Fruit fly (Drosophila melanogaster) whole organism, embryonic: Measurements from ENCODE around the gene Prp16.

Experiments
- Ada2b ChIP-seq: fragments of 200-800 bp; sonication (Bioruptor generic); IDR thresholded peaks from 2 replicates; pipeline ENCODE4 v1.3.6; 2022; ENCODE audit warnings: missing biosample characterization, missing genetic modification characterization
- Bdp1 ChIP-seq: fragments of 200-800 bp; sonication (Bioruptor generic); optimal IDR thresholded peaks from 3 replicates; lab custom pipeline; 2016; ENCODE audit warnings: missing biosample characterization, missing genetic modification characterization
- CG10565 ChIP-seq: fragments of 200-800 bp; sonication (Bioruptor generic); optimal IDR thresholded peaks from 3 replicates; lab custom pipeline; 2016; ENCODE audit warnings: missing biosample characterization, mild to moderate bottlenecking, missing genetic modification characterization
- CG11696 ChIP-seq: fragments of 200-800 bp; sonication (Bioruptor generic); IDR thresholded peaks from 2 replicates; pipeline ENCODE4 v1.3.6; 2022; ENCODE audit warnings: missing biosample characterization, missing genetic modification characterization
- CG12236 ChIP-seq: fragments of 200-800 bp; sonication (Bioruptor generic); optimal IDR thresholded peaks from 2 replicates; lab custom pipeline; 2016; ENCODE audit warnings: missing biosample characterization, missing genetic modification characterization
- CG12299 ChIP-seq: fragments of 200-800 bp; sonication (Bioruptor generic); optimal IDR thresholded peaks from 2 replicates; lab custom pipeline; 2018; ENCODE audit warnings: missing biosample characterization, mild to moderate bottlenecking, missing genetic modification characterization
- CG12659 ChIP-seq: fragments of 200-800 bp; sonication (Bioruptor generic); optimal IDR thresholded peaks from 3 replicates; lab custom pipeline; 2017; ENCODE audit warnings: mild to moderate bottlenecking, missing biosample characterization, missing genetic modification reagents, missing genetic modification characterization
- CG12942 ChIP-seq: fragments of 200-800 bp; sonication (Bioruptor generic); optimal IDR thresholded peaks from 3 replicates; lab custom pipeline; 2016; ENCODE audit warnings: missing biosample characterization, missing genetic modification characterization
- CG13424 ChIP-seq: fragments of 200-800 bp; sonication (Bioruptor generic); optimal IDR thresholded peaks from 2 replicates; lab custom pipeline; 2019; ENCODE audit warnings: missing biosample characterization, mild to moderate bottlenecking, missing genetic modification characterization, moderate library complexity
- CG13775 ChIP-seq: fragments of 200-800 bp; sonication (Bioruptor generic); optimal IDR thresholded peaks from 3 replicates; lab custom pipeline; 2017; ENCODE audit warnings: missing biosample characterization, mild to moderate bottlenecking, missing genetic modification characterization
- CG14441 ChIP-seq: fragments of 200-800 bp; sonication (Bioruptor generic); IDR thresholded peaks from 2 replicates; pipeline ENCODE4 v1.3.6; 2022; ENCODE audit warnings: missing biosample characterization, missing genetic modification characterization
- CG14860 ChIP-seq: fragments of 200-800 bp; sonication (Bioruptor generic); IDR thresholded peaks from 3 replicates; pipeline ENCODE4 v1.3.6; 2022; ENCODE audit warnings: missing biosample characterization, missing genetic modification characterization; ENCODE audit not compliant: partially characterized antibody
- CG1529 ChIP-seq: fragments of 200-800 bp; sonication (Bioruptor generic); optimal IDR thresholded peaks from 3 replicates; lab custom pipeline; 2018; ENCODE audit warnings: missing biosample characterization, missing genetic modification characterization
- CG15696 ChIP-seq: fragments of 200-800 bp; sonication (Bioruptor generic); optimal IDR thresholded peaks from 2 replicates; lab custom pipeline; 2019; ENCODE audit warnings: missing biosample characterization, mild to moderate bottlenecking, missing genetic modification characterization, moderate library complexity
- CG17186 ChIP-seq: fragments of 200-800 bp; sonication (Bioruptor generic); optimal IDR thresholded peaks from 3 replicates; lab custom pipeline; 2017; ENCODE audit warnings: missing biosample characterization, missing genetic modification reagents, missing genetic modification characterization
- CG18764 ChIP-seq: fragments of 200-800 bp; sonication (Bioruptor generic); optimal IDR thresholded peaks from 3 replicates; lab custom pipeline; 2016; ENCODE audit warnings: missing biosample characterization, missing genetic modification characterization
- CG2889 ChIP-seq: fragments of 200-800 bp; sonication (Bioruptor generic); IDR thresholded peaks from 3 replicates; pipeline ENCODE4 v1.3.6; 2022; ENCODE audit warnings: missing biosample characterization, missing genetic modification characterization
- CG33213 ChIP-seq: fragments of 200-800 bp; sonication (Bioruptor generic); optimal IDR thresholded peaks from 3 replicates; lab custom pipeline; 2016; ENCODE audit warnings: missing biosample characterization, missing genetic modification characterization
- CG34376 ChIP-seq: fragments of 200-800 bp; sonication (Bioruptor generic); optimal IDR thresholded peaks from 2 replicates; lab custom pipeline; 2018; ENCODE audit warnings: missing biosample characterization, mild to moderate bottlenecking, missing genetic modification characterization
- CG7839 ChIP-seq: fragments of 200-800 bp; sonication (Bioruptor generic); optimal IDR thresholded peaks from 3 replicates; lab custom pipeline; 2018; ENCODE audit warnings: missing biosample characterization, mild to moderate bottlenecking, missing genetic modification characterization, moderate library complexity
- CG7928 ChIP-seq: fragments of 200-800 bp; sonication (Bioruptor generic); optimal IDR thresholded peaks from 2 replicates; lab custom pipeline; 2017; ENCODE audit warnings: missing biosample characterization, mild to moderate bottlenecking, missing genetic modification characterization
- CG7963 ChIP-seq: fragments of 200-800 bp; sonication (Bioruptor generic); IDR thresholded peaks from 3 replicates; pipeline ENCODE4 v1.3.6; 2022; ENCODE audit warnings: missing biosample characterization, missing genetic modification characterization; ENCODE audit not compliant: partially characterized antibody
- D19A ChIP-seq: fragments of 200-800 bp; optimal IDR thresholded peaks from 3 replicates; lab custom pipeline; 2019; ENCODE audit warnings: missing biosample characterization, mild to moderate bottlenecking, missing genetic modification characterization, moderate library complexity
- Deaf1 ChIP-seq: fragments of 200-800 bp; optimal IDR thresholded peaks from 3 replicates; lab custom pipeline; 2019; ENCODE audit warnings: missing biosample characterization, mild to moderate bottlenecking, missing genetic modification characterization, moderate library complexity
- Dref ChIP-seq: fragments of 200-800 bp; sonication (Bioruptor generic); IDR thresholded peaks from 2 replicates; pipeline ENCODE4 v1.3.6; 2022; ENCODE audit warnings: missing biosample characterization, missing genetic modification characterization
- Ets97D ChIP-seq: fragments of 200-800 bp; sonication (Bioruptor generic); optimal IDR thresholded peaks from 3 replicates; lab custom pipeline; 2016; ENCODE audit warnings: missing biosample characterization, missing genetic modification characterization
- H15 ChIP-seq: fragments of 200-800 bp; sonication (Bioruptor generic); IDR thresholded peaks from 3 replicates; pipeline ENCODE4 v1.3.6; 2022; ENCODE audit warnings: missing biosample characterization, missing genetic modification characterization
- Hey ChIP-seq: fragments of 200-800 bp; sonication (Bioruptor generic); optimal IDR thresholded peaks from 3 replicates; lab custom pipeline; 2018; ENCODE audit warnings: missing biosample characterization, mild to moderate bottlenecking, missing genetic modification characterization
- Mes4 ChIP-seq: fragments of 200-800 bp; sonication (Bioruptor generic); optimal IDR thresholded peaks from 2 replicates; lab custom pipeline; 2016; ENCODE audit warnings: missing biosample characterization, missing genetic modification characterization
- PHDP ChIP-seq: fragments of 200-800 bp; sonication (Bioruptor generic); optimal IDR thresholded peaks from 3 replicates; lab custom pipeline; 2018; ENCODE audit warnings: missing biosample characterization, mild to moderate bottlenecking, missing genetic modification characterization, moderate library complexity
- Ravus ChIP-seq: fragments of 200-800 bp; sonication (Bioruptor generic); IDR thresholded peaks from 2 replicates; pipeline ENCODE4 v1.3.6; 2022; ENCODE audit warnings: missing biosample characterization, missing genetic modification characterization
- Rx ChIP-seq: fragments of 200-800 bp; sonication (Bioruptor generic); IDR thresholded peaks from 2 replicates; pipeline ENCODE4 v1.3.6; 2022; ENCODE audit warnings: missing biosample characterization, missing genetic modification characterization
- TFAM ChIP-seq: fragments of 200-800 bp; sonication (Bioruptor generic); optimal IDR thresholded peaks from 2 replicates; lab custom pipeline; 2017; ENCODE audit warnings: missing biosample characterization, missing genetic modification characterization, inconsistent platforms
- Taf1 ChIP-seq: fragments of 200-800 bp; sonication (Bioruptor generic); IDR thresholded peaks from 2 replicates; pipeline ENCODE4 v1.3.6; 2022; ENCODE audit warnings: missing biosample characterization, missing genetic modification characterization
- da ChIP-seq: fragments of 200-800 bp; sonication (Bioruptor generic); optimal IDR thresholded peaks from 2 replicates; lab custom pipeline; 2016; ENCODE audit warnings: missing biosample characterization, missing genetic modification characterization
- dimm ChIP-seq: fragments of 200-800 bp; sonication (Bioruptor generic); IDR thresholded peaks from 2 replicates; pipeline ENCODE4 v1.3.6; 2022; ENCODE audit warnings: missing biosample characterization, missing genetic modification characterization
- ems ChIP-seq: fragments of 200-800 bp; sonication (Bioruptor generic); optimal IDR thresholded peaks from 3 replicates; lab custom pipeline; 2016; ENCODE audit warnings: missing biosample characterization, missing genetic modification characterization
- fu2 ChIP-seq: fragments of 200-800 bp; sonication (Bioruptor generic); optimal IDR thresholded peaks from 2 replicates; lab custom pipeline; 2016; ENCODE audit warnings: missing biosample characterization, missing genetic modification characterization
- jumu ChIP-seq: fragments of 200-800 bp; sonication (Bioruptor generic); optimal IDR thresholded peaks from 3 replicates; lab custom pipeline; 2016; ENCODE audit warnings: missing biosample characterization, missing genetic modification characterization
- lbe ChIP-seq: fragments of 200-800 bp; sonication (Bioruptor generic); optimal IDR thresholded peaks from 2 replicates; lab custom pipeline; 2016; ENCODE audit warnings: missing biosample characterization, mild to moderate bottlenecking, missing genetic modification characterization
- nmo ChIP-seq: fragments of 200-800 bp; sonication (Bioruptor generic); optimal IDR thresholded peaks from 2 replicates; lab custom pipeline; 2018; ENCODE audit warnings: missing biosample characterization, mild to moderate bottlenecking, missing genetic modification characterization, moderate library complexity
- otp ChIP-seq: fragments of 200-800 bp; sonication (Bioruptor generic); IDR thresholded peaks from 3 replicates; pipeline ENCODE4, ENCODE4 v1.3.6; 2022; ENCODE audit warnings: missing biosample characterization, missing genetic modification characterization
- pb ChIP-seq: fragments of 200-800 bp; sonication (Bioruptor generic); optimal IDR thresholded peaks from 3 replicates; lab custom pipeline; 2016; ENCODE audit warnings: missing biosample characterization, missing genetic modification characterization
- repo ChIP-seq: fragments of 200-800 bp; sonication (Bioruptor generic); optimal IDR thresholded peaks from 2 replicates; lab custom pipeline; 2016; ENCODE audit warnings: missing biosample characterization, missing genetic modification characterization
- sim ChIP-seq: fragments of 200-800 bp; sonication (Bioruptor generic); IDR thresholded peaks from 2 replicates; pipeline ENCODE4 v1.3.6; 2022; ENCODE audit warnings: missing biosample characterization, missing genetic modification characterization
- tap ChIP-seq: fragments of 200-800 bp; optimal IDR thresholded peaks from 3 replicates; lab custom pipeline; 2019; ENCODE audit warnings: missing biosample characterization, mild to moderate bottlenecking, missing genetic modification characterization, moderate library complexity
- tgo ChIP-seq: fragments of 200-800 bp; sonication (Bioruptor generic); IDR thresholded peaks from 3 replicates; pipeline ENCODE4 v1.3.6; 2022; ENCODE audit warnings: missing biosample characterization, missing genetic modification characterization
- tll ChIP-seq, 2 experiments: fragments of 200-800 bp in 1 of 2; fragments of >200 bp in 1 of 2; sonication (Bioruptor generic) in 1 of 2; optimal IDR thresholded peaks; 2 replicates each; lab custom pipeline; 2017 to 2019; ENCODE audit warnings: missing biosample characterization in 2 of 2, missing genetic modification characterization in 2 of 2, mild to moderate bottlenecking in 1 of 2, moderate library complexity in 1 of 2
- unpg ChIP-seq: fragments of 200-800 bp; sonication (Bioruptor generic); optimal IDR thresholded peaks from 3 replicates; lab custom pipeline; 2018; ENCODE audit warnings: missing biosample characterization, mild to moderate bottlenecking, missing genetic modification characterization, moderate library complexity
- zen ChIP-seq: fragments of 200-800 bp; sonication (Bioruptor generic); optimal IDR thresholded peaks from 3 replicates; lab custom pipeline; 2018; ENCODE audit warnings: missing biosample characterization, mild to moderate bottlenecking, missing genetic modification characterization, moderate library complexity

The Prp16 gene

DNA sequence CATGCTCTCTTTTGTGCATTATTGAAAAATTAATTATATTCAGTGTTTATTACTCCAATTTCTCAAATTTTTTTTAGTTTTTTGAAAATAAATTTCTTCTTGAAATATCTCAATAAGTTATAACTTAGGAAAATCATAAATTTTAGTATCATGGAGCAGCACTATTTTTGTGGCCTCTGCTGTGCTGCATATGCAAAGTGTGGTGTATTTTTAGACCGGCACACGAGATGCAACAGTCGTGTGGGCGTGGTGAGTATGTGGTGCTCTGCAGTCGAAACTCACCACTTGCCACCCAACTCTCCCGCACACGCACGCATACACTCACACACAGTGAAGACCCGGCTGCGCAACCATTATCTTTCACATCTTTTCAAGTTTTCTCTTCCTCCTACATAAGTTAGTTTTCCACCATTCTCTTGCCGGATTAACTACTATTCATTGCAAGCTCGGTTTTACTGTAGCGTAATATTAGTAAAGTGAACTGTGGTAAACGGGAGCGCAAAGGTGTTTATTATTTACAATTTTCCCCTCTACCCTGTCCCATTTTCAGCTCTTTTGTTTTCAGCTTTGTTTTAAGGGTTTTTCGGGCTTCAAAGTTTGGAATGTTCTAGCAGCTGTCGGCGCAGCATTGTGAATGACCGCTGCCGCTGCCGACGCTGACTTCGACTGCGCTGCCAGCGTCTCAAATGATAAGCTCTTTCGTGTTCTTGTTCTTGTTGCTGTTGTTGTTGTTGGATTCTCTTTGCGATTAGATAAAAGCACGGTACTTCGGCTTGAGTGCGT is 7.5 kb downstream of the Prp16 start (continued):
- TF ChIP-seq CG15696: peak; percentile 57
- TF ChIP-seq CG12299 (tag; lab: Kevin White, UChicago): no peak
- TF ChIP-seq tap (tag; lab: Kevin White, UChicago): peak; percentile 63
- TF ChIP-seq Ada2b (GFP tag; lab: Robert Waterston, UW): peak; percentile 47
- TF ChIP-seq CG10565 (GFP tag; lab: Kevin White, UChicago): no peak
- TF ChIP-seq Deaf1: peak; percentile 17
- no peak for TF ChIP-seq Ravus (GFP tag; lab: Robert Waterston, UW)
- no peak for TF ChIP-seq CG12236
- no peak for TF ChIP-seq pb (GFP tag; lab: Kevin White, UChicago)
- TF ChIP-seq ems (GFP tag; lab: Kevin White, UChicago): peak; percentile 47
- no peak for TF ChIP-seq CG33213
- no peak for TF ChIP-seq da (GFP tag; lab: Kevin White, UChicago)
- TF ChIP-seq unpg (GFP tag; lab: Kevin White, UChicago): peak; percentile 73
- no peak for TF ChIP-seq fu2
- peak; percentile 72 for TF ChIP-seq D19A (tag; lab: Kevin White, UChicago)
- no peak for TF ChIP-seq Ets97D (GFP tag; lab: Kevin White, UChicago)
- peak; percentile 49; the same call in 1 of the 2 replicates for TF ChIP-seq sim
- peak; percentile 46 for TF ChIP-seq CG1529 (GFP tag; lab: Kevin White, UChicago)
- 0 out of 3 replicates have a peak, but pooled peaks have one; percentile 31 for TF ChIP-seq tgo (GFP tag; lab: Robert Waterston, UW)
- no peak for TF ChIP-seq repo (GFP tag; lab: Kevin White, UChicago)
- no peak for TF ChIP-seq CG17186
- peak; percentile 94 for TF ChIP-seq CG11696 (GFP tag; lab: Robert Waterston, UW)
- TF ChIP-seq CG12659 (GFP tag; lab: Kevin White, UChicago): peak; percentile 48
- TF ChIP-seq Taf1 (GFP tag; lab: Robert Waterston, UW): no peak
- no peak for TF ChIP-seq Hey
- peak; percentile 63 for TF ChIP-seq PHDP (tag; lab: Kevin White, UChicago)
- no peak for TF ChIP-seq CG7928 (GFP tag; lab: Kevin White, UChicago)
- no peak for TF ChIP-seq CG14860 (GFP tag; lab: Robert Waterston, UW)
- TF ChIP-seq CG14441 (GFP tag; lab: Robert Waterston, UW): peak; percentile 44; the same call in 1 of the 2 replicates
- peak; percentile 61 for TF ChIP-seq nmo (GFP tag; lab: Kevin White, UChicago)
- TF ChIP-seq CG12942 (GFP tag; lab: Kevin White, UChicago): no peak
- no peak for TF ChIP-seq dimm (GFP tag; lab: Robert Waterston, UW)
- TF ChIP-seq lbe (GFP tag; lab: Kevin White, UChicago): no peak
- no peak for TF ChIP-seq CG34376 (GFP tag; lab: Kevin White, UChicago)
- peak; percentile 3 for TF ChIP-seq Mes4 (GFP tag; lab: Kevin White, UChicago)
- peak; percentile 19 for TF ChIP-seq zen (tag; lab: Kevin White, UChicago)
- TF ChIP-seq jumu (GFP tag; lab: Kevin White, UChicago): no peak
- peak; percentile 41; the same call in 1 of the 3 replicates for TF ChIP-seq H15
- TF ChIP-seq CG13775 (GFP tag; lab: Kevin White, UChicago): no peak
- no peak for TF ChIP-seq Bdp1 (GFP tag; lab: Kevin White, UChicago)
- TF ChIP-seq otp (GFP tag; lab: Robert Waterston, UW): peak; percentile 59; the same call in 2 of the 3 replicates
- TF ChIP-seq CG18764: peak; percentile 17
- no peak for TF ChIP-seq Dref
- no peak for TF ChIP-seq tll (GFP tag; optimal IDR thresholded peaks at IDR 0.05; lab: Kevin White, UChicago)
- peak; percentile 65 for TF ChIP-seq CG13424 (tag; lab: Kevin White, UChicago)
- no peak for TF ChIP-seq TFAM
- TF ChIP-seq CG7963: no peak
- TF ChIP-seq CG7839 (tag; lab: Kevin White, UChicago): peak; percentile 72
- TF ChIP-seq Rx (GFP tag; lab: Robert Waterston, UW): no peak
- no peak for TF ChIP-seq CG2889 (GFP tag; lab: Robert Waterston, UW)
